Fruit fly (Drosophila melanogaster) whole organism, pupa: Measurements from ENCODE around the gene CG12998.
A peak's percentile ranks its signal among the peaks of the same experiment; 100 is the strongest.

Experiments
- CG10348 ChIP-seq: fragments of 200-800 bp; sonication (Bioruptor generic); IDR thresholded peaks from 2 replicates; pipeline ENCODE4 v1.3.6; 2022; ENCODE audit warnings: missing biosample characterization, missing genetic modification characterization
- CG14655 ChIP-seq: fragments of 200-800 bp; sonication (Bioruptor generic); optimal IDR thresholded peaks from 3 replicates; lab custom pipeline; 2017; ENCODE audit warnings: mild to moderate bottlenecking, missing biosample characterization, missing genetic modification reagents, missing genetic modification characterization
- CG32121 ChIP-seq: fragments of 200-800 bp; sonication (Bioruptor generic); IDR thresholded peaks from 2 replicates; pipeline ENCODE4 v1.3.6; 2022; ENCODE audit warnings: missing biosample characterization, missing genetic modification characterization
- EcR ChIP-seq: fragments of 200-800 bp; sonication (Bioruptor generic); optimal IDR thresholded peaks from 3 replicates; lab custom pipeline; 2019; ENCODE audit warnings: missing biosample characterization, missing genetic modification characterization, mild to moderate bottlenecking, moderate library complexity, missing genetic modification reagents
- Ets98B ChIP-seq: fragments of 200-800 bp; sonication (Bioruptor generic); IDR thresholded peaks from 2 replicates; pipeline ENCODE4 v1.3.6; 2022; ENCODE audit warnings: missing biosample characterization, missing genetic modification characterization
- Pif1A ChIP-seq: fragments of 200-800 bp; sonication (Bioruptor generic); optimal IDR thresholded peaks from 3 replicates; lab custom pipeline; 2016; ENCODE audit warnings: missing biosample characterization, missing genetic modification characterization

- TF ChIP-seq CG14655 (GFP tag; lab: Kevin White, UChicago): peak; percentile 83
- peak; percentile 51 for TF ChIP-seq Pif1A (GFP tag; lab: Kevin White, UChicago)
- TF ChIP-seq Ets98B: peak; percentile 30; the same call in 1 of the 2 replicates
- TF ChIP-seq CG32121 (GFP tag; lab: Robert Waterston, UW): peak; percentile 69; the same call in 1 of the 2 replicates
- TF ChIP-seq CG10348: no peak
- TF ChIP-seq EcR (GFP tag; lab: Kevin White, UChicago): no peak
Measured at dm6 chrX:17237421-17237820, 19.0 kb downstream of the CG12998 start.
